Worm (Caenorhabditis elegans): Measurements from ENCODE around the gene srd-31.

DNA sequence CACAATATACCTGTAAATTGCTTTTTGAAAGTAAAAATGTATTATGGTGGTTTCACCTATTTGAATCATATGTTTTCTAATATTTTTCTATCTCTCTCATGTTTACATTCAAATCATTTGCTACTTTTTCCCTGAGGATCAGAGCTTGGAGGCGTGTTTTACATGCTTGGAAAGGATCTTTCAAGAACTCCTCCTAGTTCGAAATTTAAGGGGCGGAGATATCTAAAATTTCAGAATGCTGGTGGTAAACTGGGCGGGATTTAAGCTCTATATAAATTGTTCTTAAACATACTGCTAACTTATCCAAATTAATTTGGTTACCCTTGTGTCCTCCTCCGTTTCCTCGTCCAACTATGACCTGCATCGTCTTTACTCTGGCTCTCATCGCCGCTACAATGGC is 33.4 kb upstream of the srd-31 start, which contains the start of gene C12D5.5:
- TF ChIP-seq R02D3.7 (tag; optimal IDR thresholded peaks at IDR 0.05) (no peak), Y105C5A.15 (GFP tag; IDR thresholded peaks at IDR 0.05) (no peak), aha-1 (tag) (no peak), nhr-28 (tag; optimal IDR thresholded peaks at IDR 0.05) (no peak), nhr-237 (tag; optimal IDR thresholded peaks at IDR 0.05) (no peak), nhr-11 (tag; optimal IDR thresholded peaks at IDR 0.05) (no peak), fkh-10 (GFP tag; optimal IDR thresholded peaks at IDR 0.05) (no peak), mdl-1 (tag; optimal IDR thresholded peaks at IDR 0.05) (no peak), spr-3 (GFP tag; optimal IDR thresholded peaks at IDR 0.05) (no peak), ZK546.5 (tag; optimal IDR thresholded peaks at IDR 0.05) (no peak), ztf-11 (tag; optimal IDR thresholded peaks at IDR 0.05) (no peak)
